Fruit fly (Drosophila melanogaster) whole organism, embryonic: ENCODE measurements around the gene NPF.
A peak's percentile ranks its signal among the peaks of the same experiment; 100 is the strongest.

ENCODE experiments used
- Bdp1 ChIP-seq: fragments of 200-800 bp; sonication (Bioruptor generic); optimal IDR thresholded peaks from 3 replicates; lab custom pipeline; 2016; ENCODE audit warnings: missing biosample characterization, missing genetic modification characterization
- Bgb ChIP-seq: fragments of 200-800 bp; sonication (Bioruptor generic); IDR thresholded peaks from 2 replicates; pipeline ENCODE4 v1.3.6; 2022; ENCODE audit warnings: missing biosample characterization, missing genetic modification characterization; ENCODE audit not compliant: partially characterized antibody
- CG1024 ChIP-seq: fragments of 200-800 bp; sonication (Bioruptor generic); IDR thresholded peaks from 2 replicates; pipeline ENCODE4 v1.3.6; 2022; ENCODE audit warnings: missing biosample characterization, missing genetic modification characterization
- CG10462 ChIP-seq: fragments of 200-800 bp; sonication (Bioruptor generic); optimal IDR thresholded peaks from 2 replicates; lab custom pipeline; 2016; ENCODE audit warnings: missing biosample characterization, missing genetic modification characterization
- CG11504 ChIP-seq: fragments of 200-800 bp; sonication (Bioruptor generic); optimal IDR thresholded peaks from 3 replicates; lab custom pipeline; 2019; ENCODE audit warnings: missing biosample characterization, mild to moderate bottlenecking, missing genetic modification characterization, moderate library complexity
- CG12104 ChIP-seq: fragments of 200-800 bp; sonication (Bioruptor generic); optimal IDR thresholded peaks from 3 replicates; lab custom pipeline; 2016; ENCODE audit warnings: missing biosample characterization, missing genetic modification characterization
- CG13624 ChIP-seq: fragments of 200-800 bp; sonication (Bioruptor generic); optimal IDR thresholded peaks from 2 replicates; lab custom pipeline; 2016; ENCODE audit warnings: missing biosample characterization, missing genetic modification characterization
- CG13775 ChIP-seq: fragments of 200-800 bp; sonication (Bioruptor generic); optimal IDR thresholded peaks from 3 replicates; lab custom pipeline; 2017; ENCODE audit warnings: missing biosample characterization, mild to moderate bottlenecking, missing genetic modification characterization
- CG14050 ChIP-seq: fragments of 200-800 bp; sonication (Bioruptor generic); IDR thresholded peaks from 3 replicates; pipeline ENCODE4 v1.3.6; 2022; ENCODE audit warnings: missing biosample characterization, missing genetic modification characterization
- CG1529 ChIP-seq: fragments of 200-800 bp; sonication (Bioruptor generic); optimal IDR thresholded peaks from 3 replicates; lab custom pipeline; 2018; ENCODE audit warnings: missing biosample characterization, missing genetic modification characterization
- CG17829 ChIP-seq: fragments of 200-800 bp; optimal IDR thresholded peaks from 2 replicates; lab custom pipeline; 2019; ENCODE audit warnings: missing biosample characterization, mild to moderate bottlenecking, missing genetic modification characterization, moderate library complexity
- CG31224 ChIP-seq: fragments of 200-800 bp; sonication (Bioruptor generic); IDR thresholded peaks from 2 replicates; pipeline ENCODE4 v1.3.6; 2022; ENCODE audit warnings: missing biosample characterization, missing genetic modification characterization
- CG31388 ChIP-seq: fragments of 200-800 bp; sonication (Bioruptor generic); optimal IDR thresholded peaks from 2 replicates; lab custom pipeline; 2016; ENCODE audit warnings: missing biosample characterization, missing genetic modification characterization
- CG34376 ChIP-seq: fragments of 200-800 bp; sonication (Bioruptor generic); optimal IDR thresholded peaks from 2 replicates; lab custom pipeline; 2018; ENCODE audit warnings: missing biosample characterization, mild to moderate bottlenecking, missing genetic modification characterization
- CG3838 ChIP-seq: fragments of 200-800 bp; sonication (Bioruptor generic); optimal IDR thresholded peaks from 3 replicates; lab custom pipeline; 2016; ENCODE audit warnings: missing biosample characterization, missing genetic modification characterization
- CG6254 ChIP-seq: fragments of 200-800 bp; sonication (Bioruptor generic); optimal IDR thresholded peaks from 3 replicates; lab custom pipeline; 2017; ENCODE audit warnings: mild to moderate bottlenecking, missing biosample characterization, missing genetic modification reagents, missing genetic modification characterization
- CG6654 ChIP-seq: fragments of 200-800 bp; sonication (Bioruptor generic); optimal IDR thresholded peaks from 2 replicates; lab custom pipeline; 2017; ENCODE audit warnings: missing biosample characterization, mild to moderate bottlenecking, missing genetic modification characterization
- CG9876 ChIP-seq: fragments of 200-800 bp; sonication (Bioruptor generic); optimal IDR thresholded peaks from 2 replicates; lab custom pipeline; 2016; ENCODE audit warnings: missing biosample characterization, missing genetic modification characterization
- D19A ChIP-seq: fragments of 200-800 bp; optimal IDR thresholded peaks from 3 replicates; lab custom pipeline; 2019; ENCODE audit warnings: missing biosample characterization, mild to moderate bottlenecking, missing genetic modification characterization, moderate library complexity
- Dek ChIP-seq: fragments of 200-800 bp; sonication (Bioruptor generic); optimal IDR thresholded peaks from 3 replicates; lab custom pipeline; 2019; ENCODE audit warnings: missing biosample characterization, mild to moderate bottlenecking, missing genetic modification characterization, moderate library complexity
- Dll ChIP-seq: fragments of 200-800 bp; sonication (Bioruptor generic); IDR thresholded peaks from 4 replicates; pipeline ENCODE4 v1.3.6; 2022; ENCODE audit warnings: missing biosample characterization, missing genetic modification characterization; ENCODE audit not compliant: partially characterized antibody
- Doc3 ChIP-seq: fragments of 200-800 bp; sonication (Bioruptor generic); IDR thresholded peaks from 3 replicates; pipeline ENCODE4 v1.3.6; 2022; ENCODE audit warnings: missing biosample characterization, missing genetic modification characterization; ENCODE audit not compliant: partially characterized antibody
- Dref ChIP-seq: fragments of 200-800 bp; sonication (Bioruptor generic); IDR thresholded peaks from 2 replicates; pipeline ENCODE4 v1.3.6; 2022; ENCODE audit warnings: missing biosample characterization, missing genetic modification characterization
- E2f1 ChIP-seq: fragments of 200-800 bp; sonication (Bioruptor generic); IDR thresholded peaks from 2 replicates; pipeline ENCODE4 v1.3.6; 2022; ENCODE audit warnings: missing biosample characterization, missing genetic modification characterization
- Gsc ChIP-seq: fragments of 200-800 bp; sonication (Bioruptor generic); IDR thresholded peaks from 2 replicates; pipeline ENCODE4 v1.3.6; 2022; ENCODE audit warnings: missing biosample characterization, missing genetic modification characterization
- HLH3B ChIP-seq: fragments of 200-800 bp; sonication (Bioruptor generic); IDR thresholded peaks from 2 replicates; pipeline ENCODE4 v1.3.6; 2022; ENCODE audit warnings: missing biosample characterization, missing genetic modification characterization
- Hey ChIP-seq: fragments of 200-800 bp; sonication (Bioruptor generic); optimal IDR thresholded peaks from 3 replicates; lab custom pipeline; 2018; ENCODE audit warnings: missing biosample characterization, mild to moderate bottlenecking, missing genetic modification characterization
- MBD-R2 ChIP-seq: fragments of 200-800 bp; sonication (Bioruptor generic); IDR thresholded peaks from 2 replicates; pipeline ENCODE4 v1.3.6; 2022; ENCODE audit warnings: missing biosample characterization, missing genetic modification characterization
- Oaz ChIP-seq: fragments of 200-800 bp; sonication (Bioruptor generic); IDR thresholded peaks from 2 replicates; pipeline ENCODE4 v1.3.6; 2022; ENCODE audit warnings: missing biosample characterization, missing genetic modification characterization
- Rfx ChIP-seq: fragments of 200-800 bp; sonication (Bioruptor generic); IDR thresholded peaks from 2 replicates; pipeline ENCODE4 v1.3.6; 2022; ENCODE audit warnings: missing biosample characterization, missing genetic modification characterization
- Scr ChIP-seq: fragments of 200-800 bp; sonication (Bioruptor generic); IDR thresholded peaks from 2 replicates; pipeline ENCODE4 v1.3.6; 2022; ENCODE audit warnings: missing biosample characterization, missing genetic modification characterization; ENCODE audit not compliant: partially characterized antibody
- Sox100B ChIP-seq: fragments of 200-800 bp; sonication (Bioruptor generic); optimal IDR thresholded peaks from 3 replicates; lab custom pipeline; 2018; ENCODE audit warnings: missing biosample characterization, mild to moderate bottlenecking, missing genetic modification characterization
- Spps ChIP-seq: fragments of 200-800 bp; sonication (Bioruptor generic); optimal IDR thresholded peaks from 2 replicates; lab custom pipeline; 2018; ENCODE audit warnings: missing biosample characterization, mild to moderate bottlenecking, missing genetic modification characterization
- YL-1 ChIP-seq: fragments of 200-800 bp; sonication (Bioruptor generic); optimal IDR thresholded peaks from 3 replicates; lab custom pipeline; 2017; ENCODE audit warnings: missing biosample characterization, mild to moderate bottlenecking, missing genetic modification characterization
- abd-A ChIP-seq: fragments of 200-800 bp; sonication (Bioruptor generic); optimal IDR thresholded peaks from 3 replicates; lab custom pipeline; 2019; ENCODE audit warnings: missing biosample characterization, mild to moderate bottlenecking, missing genetic modification characterization, moderate library complexity
- ac ChIP-seq: fragments of 200-800 bp; sonication (Bioruptor generic); optimal IDR thresholded peaks from 3 replicates; lab custom pipeline; 2017; ENCODE audit warnings: missing biosample characterization, mild to moderate bottlenecking, missing genetic modification characterization
- az2 ChIP-seq: fragments of 200-800 bp; sonication (Bioruptor generic); optimal IDR thresholded peaks from 3 replicates; lab custom pipeline; 2016; ENCODE audit warnings: missing biosample characterization, missing genetic modification characterization
- btn ChIP-seq: fragments of 200-800 bp; sonication (Bioruptor generic); optimal IDR thresholded peaks from 2 replicates; lab custom pipeline; 2016; ENCODE audit warnings: missing biosample characterization, missing genetic modification characterization
- gem ChIP-seq: fragments of 200-800 bp; sonication (Bioruptor generic); optimal IDR thresholded peaks from 2 replicates; lab custom pipeline; 2019; ENCODE audit warnings: missing biosample characterization, mild to moderate bottlenecking, missing genetic modification characterization, moderate library complexity
- jigr1 ChIP-seq: fragments of 200-800 bp; sonication (Bioruptor generic); IDR thresholded peaks from 3 replicates; pipeline ENCODE4 v1.3.6; 2022; ENCODE audit warnings: missing biosample characterization, missing genetic modification characterization
- jumu ChIP-seq: fragments of 200-800 bp; sonication (Bioruptor generic); optimal IDR thresholded peaks from 3 replicates; lab custom pipeline; 2016; ENCODE audit warnings: missing biosample characterization, missing genetic modification characterization
- kni ChIP-seq: fragments of 200-800 bp; sonication (Bioruptor generic); optimal IDR thresholded peaks from 3 replicates; lab custom pipeline; 2017; ENCODE audit warnings: mild to moderate bottlenecking, missing biosample characterization, missing genetic modification reagents, missing genetic modification characterization
- nau ChIP-seq: fragments of 200-800 bp; sonication (Bioruptor generic); optimal IDR thresholded peaks from 3 replicates; lab custom pipeline; 2017; ENCODE audit warnings: missing biosample characterization, mild to moderate bottlenecking, missing genetic modification characterization, missing genetic modification reagents
- p53 ChIP-seq: fragments of 200-800 bp; sonication (Bioruptor generic); optimal IDR thresholded peaks from 2 replicates; lab custom pipeline; 2016; ENCODE audit warnings: missing biosample characterization, missing genetic modification characterization
- pum ChIP-seq: fragments of 200-800 bp; sonication (Bioruptor generic); optimal IDR thresholded peaks from 2 replicates; lab custom pipeline; 2016; ENCODE audit warnings: missing biosample characterization, missing genetic modification characterization
- sens ChIP-seq: fragments of 200-800 bp; sonication (Bioruptor generic); peaks from one replicate; lab custom pipeline; 2016; ENCODE audit warnings: missing biosample characterization, missing genetic modification characterization
- sisA ChIP-seq: fragments of 200-800 bp; sonication (Bioruptor generic); IDR thresholded peaks from 2 replicates; pipeline ENCODE4 v1.3.6; 2022; ENCODE audit warnings: missing biosample characterization, missing genetic modification characterization
- ttk ChIP-seq: fragments of 200-800 bp; sonication (Bioruptor generic); IDR thresholded peaks from 2 replicates; pipeline ENCODE4 v2.1.2; 2022; ENCODE audit warnings: missing biosample characterization, missing genetic modification characterization
- zf30C ChIP-seq: fragments of 200-800 bp; sonication (Bioruptor generic); optimal IDR thresholded peaks from 3 replicates; lab custom pipeline; 2018; ENCODE audit warnings: missing biosample characterization, mild to moderate bottlenecking, missing genetic modification characterization

The NPF gene

DNA sequence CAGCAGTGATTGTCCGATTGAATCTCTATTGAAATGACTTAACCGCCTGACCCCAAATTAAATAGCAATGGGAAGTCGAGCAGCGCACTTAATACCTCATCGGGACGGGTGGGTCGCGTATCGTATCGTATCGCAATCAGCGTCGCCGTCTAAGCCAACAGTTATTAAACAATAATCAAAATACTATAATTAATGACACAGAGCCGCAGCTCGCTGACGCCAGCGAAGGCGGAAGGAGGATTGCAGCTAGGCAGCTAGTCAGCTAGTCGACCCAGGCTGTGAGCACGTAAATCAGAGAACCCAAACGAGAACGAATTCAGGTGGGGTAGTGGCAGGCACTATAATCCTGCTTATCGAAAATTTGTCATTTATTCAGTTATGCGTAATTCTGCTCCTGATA lies at the start of gene NPF:
NPF (plus strand) TSS at position 301 of the 400 bp plus-strand sequence.
- no peak for TF ChIP-seq CG6654 (GFP tag; lab: Kevin White, UChicago)
- TF ChIP-seq abd-A (tag; lab: Kevin White, UChicago): no peak
- no peak for TF ChIP-seq ttk (GFP tag; lab: Robert Waterston, UW)
- no peak for TF ChIP-seq btn (GFP tag; lab: Kevin White, UChicago)
- no peak for TF ChIP-seq Sox100B (GFP tag; lab: Kevin White, UChicago)
- TF ChIP-seq sisA (GFP tag; lab: Robert Waterston, UW): no peak
- no peak for TF ChIP-seq CG9876 (GFP tag; lab: Kevin White, UChicago)
- TF ChIP-seq CG13775 (GFP tag; lab: Kevin White, UChicago): no peak
- TF ChIP-seq CG1024 (GFP tag; lab: Robert Waterston, UW): no peak
- TF ChIP-seq az2 (GFP tag; lab: Kevin White, UChicago): no peak
- no peak for TF ChIP-seq Dek (tag; lab: Kevin White, UChicago)
- TF ChIP-seq CG34376 (GFP tag; lab: Kevin White, UChicago): no peak
- TF ChIP-seq, all 482 proteins: peak for 0

DNA sequence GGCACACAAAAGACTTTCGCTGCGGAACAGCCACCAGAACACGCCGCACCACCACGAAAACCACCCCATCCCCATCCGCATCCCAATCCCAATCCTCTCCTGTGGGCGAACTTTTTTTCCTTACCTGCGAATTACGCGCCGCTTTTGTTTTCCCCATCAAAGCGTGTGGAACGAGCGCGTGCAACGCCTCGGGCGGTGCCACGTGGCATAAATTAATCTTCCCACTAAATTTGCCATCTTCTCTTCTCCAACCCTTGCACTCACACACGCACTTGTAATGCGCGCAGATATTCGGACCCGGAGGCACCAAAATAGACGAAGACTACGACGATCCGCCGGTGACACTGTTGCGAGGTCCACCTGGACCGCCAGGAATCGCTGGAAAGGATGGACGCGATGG lies 44.2 kb upstream of the NPF start:
- TF ChIP-seq nau (GFP tag; lab: Kevin White, UChicago): no peak
- no peak for TF ChIP-seq jumu (GFP tag; lab: Kevin White, UChicago)
- no peak for TF ChIP-seq CG13624 (GFP tag; lab: Kevin White, UChicago)
- TF ChIP-seq Spps: no peak
- no peak for TF ChIP-seq ac (GFP tag; lab: Kevin White, UChicago)
- TF ChIP-seq Oaz: no peak
- peak; percentile 95 for TF ChIP-seq Hey (tag; lab: Kevin White, UChicago)

DNA sequence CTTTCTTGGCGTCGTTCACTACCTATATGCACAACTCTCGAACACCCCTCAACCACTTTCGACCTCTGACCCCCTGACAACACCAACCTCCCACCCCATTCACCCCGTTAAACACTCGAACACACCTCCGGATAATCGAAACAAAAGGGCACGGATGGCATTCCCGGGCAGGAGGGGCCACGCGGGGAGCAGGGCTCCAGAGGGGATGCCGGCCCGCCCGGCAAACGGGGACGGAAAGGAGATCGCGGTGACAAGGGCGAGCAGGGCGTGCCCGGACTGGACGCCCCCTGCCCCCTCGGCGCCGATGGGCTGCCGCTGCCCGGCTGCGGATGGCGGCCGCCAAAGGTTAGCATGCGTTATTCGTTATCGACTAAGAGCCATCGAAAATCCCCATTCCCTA lies 39.7 kb upstream of the NPF start:
- TF ChIP-seq p53 (GFP tag; lab: Kevin White, UChicago): no peak
- TF ChIP-seq MBD-R2 (GFP tag; lab: Robert Waterston, UW): no peak
- no peak for TF ChIP-seq E2f1 (GFP tag; lab: Robert Waterston, UW)
- TF ChIP-seq CG12104 (GFP tag; lab: Kevin White, UChicago): no peak
- TF ChIP-seq sens (GFP tag; lab: Kevin White, UChicago): peak; percentile 46
- no peak for TF ChIP-seq CG3838 (GFP tag; lab: Kevin White, UChicago)
- no peak for TF ChIP-seq pum (GFP tag; lab: Kevin White, UChicago)
- no peak for TF ChIP-seq kni (GFP tag; lab: Kevin White, UChicago)
- peak; percentile 39; the same call in 1 of the 2 replicates for TF ChIP-seq sisA (GFP tag; lab: Robert Waterston, UW)
- TF ChIP-seq HLH3B (GFP tag; lab: Robert Waterston, UW): no peak
- no peak for TF ChIP-seq Gsc (GFP tag; lab: Robert Waterston, UW)
- 0 out of 3 replicates have a peak, but pooled peaks have one; percentile 18 for TF ChIP-seq jigr1 (GFP tag; lab: Robert Waterston, UW)
- TF ChIP-seq CG14050: no peak
- TF ChIP-seq D19A (tag; lab: Kevin White, UChicago): no peak
- TF ChIP-seq Rfx (GFP tag; lab: Robert Waterston, UW): no peak
- TF ChIP-seq Scr: no peak
- no peak for TF ChIP-seq YL-1 (GFP tag; lab: Kevin White, UChicago)
- no peak for TF ChIP-seq Dll (GFP tag; lab: Robert Waterston, UW)
- no peak for TF ChIP-seq Bdp1 (GFP tag; lab: Kevin White, UChicago)
- TF ChIP-seq gem (tag; lab: Kevin White, UChicago): no peak
- TF ChIP-seq Hey (tag; lab: Kevin White, UChicago): no peak
- TF ChIP-seq CG31388 (GFP tag; lab: Kevin White, UChicago): no peak
- TF ChIP-seq Dref (GFP tag; lab: Robert Waterston, UW): no peak
- no peak for TF ChIP-seq CG10462 (GFP tag; lab: Kevin White, UChicago)
- TF ChIP-seq CG11504 (tag; lab: Kevin White, UChicago): no peak
- TF ChIP-seq CG31224: no peak
- TF ChIP-seq CG6254: no peak
- TF ChIP-seq CG1529: no peak
- TF ChIP-seq zf30C (GFP tag; lab: Kevin White, UChicago): no peak
- no peak for TF ChIP-seq CG17829 (tag; lab: Kevin White, UChicago)
- TF ChIP-seq Doc3 (GFP tag; lab: Robert Waterston, UW): no peak
- TF ChIP-seq Bgb: no peak
